Worm (Caenorhabditis elegans) whole organism, L2 larva: ENCODE results near the gene asp-14.

ENCODE experiments used
- C34F6.9 ChIP-seq: fragments of 150-350 bp; optimal IDR thresholded peaks from 2 replicates; lab custom pipeline; 2014; ENCODE audit warnings: missing biosample characterization, missing genetic modification characterization
- F13H6.1 ChIP-seq: sonication (generic microtip); optimal IDR thresholded peaks from 2 replicates; lab custom pipeline; 2016; ENCODE audit warnings: missing genetic modification characterization, missing compliant biosample characterization
- aly-2 ChIP-seq: fragments of 150-350 bp; optimal IDR thresholded peaks from 2 replicates; lab custom pipeline; 2014; ENCODE audit warnings: missing biosample characterization, missing genetic modification characterization
- ama-1 ChIP-seq: fragments of 150-350 bp; optimal IDR thresholded peaks from 2 replicates; lab custom pipeline; 2018; ENCODE audit warnings: inconsistent platforms
- dmd-4 ChIP-seq: sonication (generic microtip); optimal IDR thresholded peaks from 2 replicates; lab custom pipeline; 2017; ENCODE audit warnings: missing biosample characterization, missing genetic modification characterization
- lin-11 ChIP-seq: fragments of 150-350 bp; sonication (generic microtip); optimal IDR thresholded peaks from 2 replicates; lab custom pipeline; 2014; ENCODE audit warnings: missing biosample characterization, missing genetic modification characterization, inconsistent platforms, mixed read lengths
- lsy-2 ChIP-seq, 2 experiments: fragments of 150-350 bp in 1 of 2; sonication (generic microtip) in 1 of 2; optimal IDR thresholded peaks; 2 replicates each; lab custom pipeline; 2014 to 2017; ENCODE audit warnings: missing biosample characterization in 2 of 2, missing genetic modification characterization in 2 of 2
- mdl-1 ChIP-seq, 2 experiments: fragments of 150-350 bp in 1 of 2; sonication (generic microtip) in 1 of 2; optimal IDR thresholded peaks; 2 replicates each; lab custom pipeline; 2017; ENCODE audit warnings: missing biosample characterization in 2 of 2, missing genetic modification characterization in 2 of 2
- skn-1 ChIP-seq: sonication (generic microtip); optimal IDR thresholded peaks from 2 replicates; lab custom pipeline; 2017; ENCODE audit warnings: missing biosample characterization, missing genetic modification characterization
- sma-3 ChIP-seq: sonication (generic microtip); optimal IDR thresholded peaks from 2 replicates; lab custom pipeline; 2016; ENCODE audit warnings: missing genetic modification reagents, missing genetic modification characterization, missing compliant biosample characterization
- zag-1 ChIP-seq: fragments of 150-350 bp; optimal IDR thresholded peaks from 2 replicates; lab custom pipeline; 2014; ENCODE audit warnings: missing biosample characterization, missing genetic modification characterization
- ztf-11 ChIP-seq: sonication (generic microtip); optimal IDR thresholded peaks from 2 replicates; lab custom pipeline; 2017; ENCODE audit warnings: missing biosample characterization, missing genetic modification characterization

- TF ChIP-seq C34F6.9 = no peak
- no peak for TF ChIP-seq lin-11 (tag; lab: Kevin White, UChicago)
- TF ChIP-seq ztf-11 = no peak
- no peak for TF ChIP-seq zag-1 (tag; lab: Kevin White, UChicago)
- TF ChIP-seq skn-1 (tag; lab: Kevin White, UChicago) = no peak
- TF ChIP-seq sma-3 (GFP tag; lab: Kevin White, UChicago) = no peak
- TF ChIP-seq aly-2 (tag; lab: Kevin White, UChicago) = no peak
- no peak for TF ChIP-seq lsy-2 (tag; optimal IDR thresholded peaks at IDR 0.05; lab: Kevin White, UChicago)
- no peak for TF ChIP-seq F13H6.1
- no peak for TF ChIP-seq mdl-1 (tag; optimal IDR thresholded peaks at IDR 0.05; lab: Kevin White, UChicago)
- no peak for TF ChIP-seq ama-1 (lab: Kevin White, UChicago)
- TF ChIP-seq dmd-4 (tag; lab: Kevin White, UChicago) = no peak
These were observed 12.0 kb upstream of the asp-14 start for ce11 chrX:6458467-6458866.
